Worm (Caenorhabditis elegans) whole organism, L4 larva: Measurements from ENCODE around the gene gcy-5.
A peak's percentile ranks its signal among the peaks of the same experiment; 100 is the strongest.

Experiments used
- F49E8.2 ChIP-seq: sonication (generic microtip); optimal IDR thresholded peaks from 2 replicates; lab custom pipeline; 2016; ENCODE audit warnings: missing compliant biosample characterization, mild to moderate bottlenecking, missing genetic modification characterization, borderline replicate concordance
- T20F7.1 ChIP-seq: fragments of 200-800 bp; sonication (Bioruptor generic); optimal IDR thresholded peaks from 2 replicates; lab custom pipeline; 2018; ENCODE audit warnings: mild to moderate bottlenecking, missing genetic modification characterization, missing compliant biosample characterization
- Y105C5A.15 ChIP-seq: fragments of 200-800 bp; sonication (Bioruptor generic); IDR thresholded peaks from 2 replicates; pipeline ENCODE4 v1.3.6; 2022; ENCODE audit warnings: missing genetic modification characterization, missing compliant biosample characterization
- Y48G9A.11 ChIP-seq: fragments of 200-800 bp; sonication (Bioruptor generic); IDR thresholded peaks from 2 replicates; pipeline ENCODE4 v1.3.6; 2022; ENCODE audit warnings: missing genetic modification reagents, missing genetic modification characterization, missing compliant biosample characterization
- Y5F2A.4 ChIP-seq: fragments of 200-800 bp; sonication (Bioruptor generic); optimal IDR thresholded peaks from 2 replicates; lab custom pipeline; 2018; ENCODE audit warnings: mild to moderate bottlenecking, missing genetic modification characterization, missing compliant biosample characterization
- aha-1 ChIP-seq: fragments of 150-350 bp; peaks from one replicate; lab custom pipeline; 2014; ENCODE audit warnings: missing biosample characterization, missing genetic modification characterization
- ces-1 ChIP-seq: fragments of 150-350 bp; sonication (generic microtip); optimal IDR thresholded peaks from 4 replicates; lab custom pipeline; 2014; ENCODE audit warnings: missing biosample characterization, missing genetic modification reagents, missing genetic modification characterization
- daf-12 ChIP-seq: fragments of 150-350 bp; optimal IDR thresholded peaks from 2 replicates; lab custom pipeline; 2014; ENCODE audit warnings: missing biosample characterization, missing genetic modification reagents, missing genetic modification characterization
- daf-16 ChIP-seq, 3 experiments: sonication (generic microtip); optimal IDR thresholded peaks; 2 replicates each; lab custom pipeline; 2016 to 2017; ENCODE audit warnings: missing genetic modification characterization in 3 of 3, missing genetic modification reagents in 3 of 3, mild to moderate bottlenecking in 2 of 3, missing compliant biosample characterization in 2 of 3, missing biosample characterization in 1 of 3, moderate library complexity in 1 of 3
- daf-8 ChIP-seq: fragments of 200-800 bp; sonication (Bioruptor generic); IDR thresholded peaks from 2 replicates; pipeline ENCODE4 v1.3.6; 2022; ENCODE audit warnings: missing genetic modification characterization, missing compliant biosample characterization
- dpl-1 ChIP-seq: fragments of 150-350 bp; optimal IDR thresholded peaks from 2 replicates; lab custom pipeline; 2014; ENCODE audit warnings: missing biosample characterization, missing genetic modification reagents, missing genetic modification characterization
- duxl-1 ChIP-seq: sonication (generic microtip); optimal IDR thresholded peaks from 2 replicates; lab custom pipeline; 2016; ENCODE audit warnings: mild to moderate bottlenecking, missing genetic modification characterization, moderate library complexity, missing compliant biosample characterization; ENCODE audit not compliant: poor library complexity
- dve-1 ChIP-seq: sonication (generic microtip); optimal IDR thresholded peaks from 2 replicates; lab custom pipeline; 2017; ENCODE audit warnings: antibody characterized with exemption, mild to moderate bottlenecking, missing genetic modification characterization, missing compliant biosample characterization; ENCODE audit not compliant: insufficient read depth
- fos-1 ChIP-seq: fragments of 150-350 bp; optimal IDR thresholded peaks from 2 replicates; lab custom pipeline; 2014; ENCODE audit warnings: missing biosample characterization, missing genetic modification characterization
- gei-8 ChIP-seq: fragments of 200-800 bp; sonication (Bioruptor generic); optimal IDR thresholded peaks from 2 replicates; lab custom pipeline; 2018; ENCODE audit warnings: mild to moderate bottlenecking, missing genetic modification characterization, missing compliant biosample characterization
- hlh-30 ChIP-seq: sonication (generic microtip); optimal IDR thresholded peaks from 2 replicates; lab custom pipeline; 2017; ENCODE audit warnings: antibody characterized with exemption, mild to moderate bottlenecking, missing genetic modification characterization, missing compliant biosample characterization; ENCODE audit not compliant: insufficient read depth
- jun-1 ChIP-seq: fragments of 150-350 bp; optimal IDR thresholded peaks from 2 replicates; lab custom pipeline; 2014; ENCODE audit warnings: missing biosample characterization, missing genetic modification reagents, missing genetic modification characterization
- lin-1 ChIP-seq: fragments of 200-800 bp; sonication (Bioruptor generic); IDR thresholded peaks from 2 replicates; pipeline ENCODE4 v1.3.6; 2022; ENCODE audit warnings: missing genetic modification reagents, missing genetic modification characterization, missing compliant biosample characterization
- lin-29 ChIP-seq: fragments of 200-800 bp; sonication (Bioruptor generic); IDR thresholded peaks from 2 replicates; pipeline ENCODE4 v1.3.6; 2022; ENCODE audit warnings: missing genetic modification reagents, missing genetic modification characterization, missing compliant biosample characterization
- lir-3 ChIP-seq: sonication (generic microtip); optimal IDR thresholded peaks from 2 replicates; lab custom pipeline; 2016; ENCODE audit warnings: mild to moderate bottlenecking, missing genetic modification characterization, missing compliant biosample characterization
- lsy-2 ChIP-seq, 2 experiments: fragments of 150-350 bp in 1 of 2; sonication (generic microtip) in 1 of 2; optimal IDR thresholded peaks; 2 replicates each; lab custom pipeline; 2014 to 2017; ENCODE audit warnings: missing biosample characterization in 2 of 2, missing genetic modification characterization in 2 of 2
- mes-2 ChIP-seq: sonication (generic microtip); optimal IDR thresholded peaks from 2 replicates; lab custom pipeline; 2016; ENCODE audit warnings: missing genotype, mild to moderate bottlenecking, missing genetic modification characterization, missing compliant biosample characterization; ENCODE audit not compliant: poor library complexity, severe bottlenecking
- mxl-3 ChIP-seq: fragments of 200-800 bp; sonication (Bioruptor generic); optimal IDR thresholded peaks from 2 replicates; lab custom pipeline; 2018; ENCODE audit warnings: mild to moderate bottlenecking, missing genetic modification characterization, missing compliant biosample characterization
- nhr-25 ChIP-seq: sonication (generic microtip); optimal IDR thresholded peaks from 2 replicates; lab custom pipeline; 2017; ENCODE audit warnings: missing genetic modification characterization, mild to moderate bottlenecking, missing compliant biosample characterization, antibody characterized with exemption, moderate library complexity, borderline replicate concordance; ENCODE audit not compliant: insufficient read depth
- nhr-6 ChIP-seq: fragments of 150-350 bp; optimal IDR thresholded peaks from 2 replicates; lab custom pipeline; 2014; ENCODE audit warnings: missing biosample characterization, missing genetic modification characterization
- spr-1 ChIP-seq: sonication (generic microtip); optimal IDR thresholded peaks from 2 replicates; lab custom pipeline; 2016; ENCODE audit warnings: mild to moderate bottlenecking, missing genetic modification characterization, missing compliant biosample characterization
- spr-3 ChIP-seq: fragments of 200-800 bp; sonication (Bioruptor generic); optimal IDR thresholded peaks from 2 replicates; lab custom pipeline; 2018; ENCODE audit warnings: mild to moderate bottlenecking, missing genetic modification characterization, missing compliant biosample characterization
- unc-62 ChIP-seq, 3 experiments: fragments of 150-350 bp in 1 of 3; sonication (generic microtip); optimal IDR thresholded peaks in 2 of 3; peaks in 1 of 3; 1 replicate in 1 of 3; 2 replicates in 2 of 3; lab custom pipeline; 2014 to 2017; ENCODE audit warnings: missing biosample characterization in 3 of 3, missing genetic modification characterization in 3 of 3, missing genetic modification reagents in 3 of 3, missing genotype in 1 of 3
- zip-2 ChIP-seq: fragments of 150-350 bp; optimal IDR thresholded peaks from 2 replicates; lab custom pipeline; 2014; ENCODE audit warnings: missing biosample characterization, missing genetic modification characterization

Gene gcy-5

DNA sequence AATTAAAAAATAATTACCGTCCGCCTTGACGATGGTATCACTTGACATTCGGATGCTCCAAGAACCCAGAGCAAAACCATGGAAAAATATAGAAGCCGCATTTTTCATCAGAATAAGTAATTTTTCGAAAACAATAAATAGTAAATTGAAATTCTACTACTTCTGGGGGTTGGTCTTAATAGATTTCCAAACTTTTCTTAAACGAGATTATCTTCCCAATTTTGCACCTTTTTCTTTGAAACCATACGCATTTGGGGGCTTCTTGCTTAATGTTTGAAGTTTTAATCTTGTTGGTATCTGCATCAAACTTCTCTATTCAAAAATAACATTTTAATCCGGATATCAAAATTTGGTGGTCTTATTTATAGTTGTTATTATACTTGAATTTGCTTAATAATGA is at the start of gene gcy-5:
Gene gcy-5, minus strand, starts transcription at position 101 of the 400 bp plus-strand sequence.
- TF ChIP-seq zip-2 (no peak), nhr-25 (tag; lab: Kevin White, UChicago) (no peak), dve-1 (no peak), ces-1 (GFP tag; lab: Kevin White, UChicago) (no peak), lir-3 (no peak), duxl-1 (tag; lab: Kevin White, UChicago) (no peak), Y105C5A.15 (GFP tag; lab: Robert Waterston, UW) (no peak), jun-1 (tag; lab: Kevin White, UChicago) (no peak), hlh-30 (tag; lab: Kevin White, UChicago) (no peak), lin-29 (GFP tag; lab: Robert Waterston, UW) (no peak), Y5F2A.4 (GFP tag; lab: Kevin White, UChicago) (no peak), nhr-6 (tag; lab: Kevin White, UChicago) (no peak)

DNA sequence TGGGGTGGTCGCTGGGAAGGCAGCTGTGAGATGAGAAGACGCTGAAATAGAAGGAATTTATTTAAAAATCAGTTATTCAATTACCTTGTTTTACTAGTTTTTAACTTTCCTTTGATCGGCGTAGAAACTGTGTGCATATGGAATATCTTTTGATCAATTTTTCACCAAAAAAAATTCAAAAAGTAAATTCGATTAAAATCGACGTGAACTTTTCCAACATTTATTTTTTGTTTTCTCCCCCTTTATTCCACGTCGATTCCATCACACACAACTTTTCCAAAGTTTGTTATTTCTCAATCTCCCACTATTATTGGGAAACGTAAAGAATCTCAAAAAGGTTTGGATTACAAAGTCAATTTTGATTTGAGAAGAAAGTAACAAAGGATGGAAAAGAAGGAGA is 44.5 kb upstream of the gcy-5 start, which contains the start of gene C07E3.4:
Gene C07E3.4, plus strand, starts transcription at position 301 of the 400 bp plus-strand sequence.
- TF ChIP-seq spr-3 (GFP tag; lab: Kevin White, UChicago) (no peak), unc-62 (GFP tag; optimal IDR thresholded peaks at IDR 0.05 in 1 of 2; lab: Kevin White, UChicago) (peak in 1 of 2 experiments; percentile 35), unc-62 (tag; optimal IDR thresholded peaks at IDR 0.05; lab: Kevin White, UChicago) (no peak), aha-1 (tag; lab: Kevin White, UChicago) (peak; percentile 27)

DNA sequence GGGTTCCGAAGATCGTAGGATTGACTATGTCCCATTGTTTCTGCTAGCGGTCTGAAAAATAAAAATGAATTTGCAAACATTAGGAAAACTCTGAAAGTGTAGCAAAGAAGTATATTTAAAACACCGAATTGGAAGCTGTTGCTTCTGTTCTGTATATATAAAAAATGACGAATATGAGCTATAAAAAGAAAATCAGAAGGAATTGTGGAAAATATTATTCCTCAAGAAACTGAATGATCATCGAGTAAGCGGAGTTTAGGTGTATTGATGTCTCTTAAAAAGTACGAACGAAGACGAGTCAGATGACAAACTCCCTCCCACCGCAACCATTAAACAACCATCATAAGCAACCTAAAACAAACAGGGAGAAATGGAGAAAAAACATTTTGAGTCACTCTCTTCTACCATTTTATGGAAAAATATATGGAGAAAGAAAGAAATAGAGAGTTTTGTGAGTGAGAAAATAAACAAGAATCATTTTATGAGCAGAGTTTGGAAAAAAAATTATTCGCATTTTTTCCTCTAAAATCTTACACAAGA is 41.5 kb upstream of the gcy-5 start, which contains the start of gene C07E3.3:
Gene C07E3.3, minus strand, starts transcription at position 51 of the 540 bp plus-strand sequence.
- TF ChIP-seq daf-16 (GFP tag; optimal IDR thresholded peaks at IDR 0.05; lab: Kevin White, UChicago) (no peak), daf-16 (tag; optimal IDR thresholded peaks at IDR 0.05; lab: Kevin White, UChicago) (peak; percentile 54), unc-62 (GFP tag; optimal IDR thresholded peaks at IDR 0.05 in 1 of 2; lab: Kevin White, UChicago) (peak in 1 of 2 experiments; percentile 20), unc-62 (tag; optimal IDR thresholded peaks at IDR 0.05; lab: Kevin White, UChicago) (no peak), F49E8.2 (no peak), lin-1 (GFP tag; lab: Robert Waterston, UW) (no peak)

DNA sequence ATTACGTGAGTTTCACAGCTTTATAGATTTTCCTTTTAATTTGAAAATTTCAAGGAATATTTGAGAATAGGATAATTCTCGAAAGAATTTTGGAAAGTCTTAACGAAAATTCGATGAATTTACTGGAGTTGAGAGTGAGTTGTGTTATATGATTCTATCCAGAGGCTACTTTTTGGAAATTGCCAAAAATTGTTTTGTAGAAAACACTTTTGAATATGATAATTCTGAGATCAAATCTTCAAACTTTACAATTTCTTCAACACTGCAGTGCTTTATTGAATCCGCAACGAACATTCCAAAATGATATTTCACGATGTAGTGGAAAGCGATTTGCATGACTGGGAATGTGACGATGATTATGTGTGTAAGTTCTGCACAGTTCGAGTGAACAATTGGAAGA is 35.9 kb upstream of the gcy-5 start, which contains the start of gene C07E3.8:
Gene C07E3.8, plus strand, starts transcription at position 301 of the 400 bp plus-strand sequence.
- TF ChIP-seq gei-8 (GFP tag; lab: Kevin White, UChicago) (no peak), zip-2 (no peak), lin-1 (GFP tag; lab: Robert Waterston, UW) (no peak), daf-12 (tag; lab: Kevin White, UChicago) (no peak), daf-8 (GFP tag; lab: Robert Waterston, UW) (no peak), daf-16 (GFP tag; optimal IDR thresholded peaks at IDR 0.05; lab: Kevin White, UChicago) (no peak), daf-16 (tag; optimal IDR thresholded peaks at IDR 0.05; lab: Kevin White, UChicago) (no peak)

DNA sequence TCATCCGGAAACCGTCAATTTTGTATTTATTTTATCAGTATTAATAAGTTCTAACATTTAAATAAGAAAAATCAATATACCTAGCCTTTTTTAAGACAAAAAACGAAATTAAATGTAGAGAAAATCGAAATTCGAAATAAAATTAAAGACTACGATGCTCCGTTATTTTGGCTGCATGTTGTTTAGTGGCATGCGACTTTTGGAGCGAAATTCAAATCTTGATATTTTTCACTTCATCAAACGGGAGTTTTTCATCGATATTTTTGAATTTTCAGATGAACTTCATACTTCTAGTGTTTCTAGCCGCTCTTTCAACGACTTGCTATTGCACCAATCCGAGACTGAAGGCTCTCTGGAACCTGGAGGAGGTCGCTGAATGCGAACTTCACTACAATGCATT is 34.5 kb upstream of the gcy-5 start, which contains the start of gene C07E3.9:
Gene C07E3.9, plus strand, starts transcription at position 270 of the 400 bp plus-strand sequence.
- TF ChIP-seq aha-1 (tag; lab: Kevin White, UChicago) (peak; percentile 91), mes-2 (tag; lab: Kevin White, UChicago) (peak; percentile 19), fos-1 (no peak), lsy-2 (tag; optimal IDR thresholded peaks at IDR 0.05; lab: Kevin White, UChicago) (no peak), dpl-1 (GFP tag; lab: Kevin White, UChicago) (peak; percentile 91), T20F7.1 (peak; percentile 94), Y48G9A.11 (GFP tag; lab: Robert Waterston, UW) (peak; percentile 65; the same call in 1 of the 2 replicates)
- TF ChIP-seq, all 104 proteins: peak for 5

DNA sequence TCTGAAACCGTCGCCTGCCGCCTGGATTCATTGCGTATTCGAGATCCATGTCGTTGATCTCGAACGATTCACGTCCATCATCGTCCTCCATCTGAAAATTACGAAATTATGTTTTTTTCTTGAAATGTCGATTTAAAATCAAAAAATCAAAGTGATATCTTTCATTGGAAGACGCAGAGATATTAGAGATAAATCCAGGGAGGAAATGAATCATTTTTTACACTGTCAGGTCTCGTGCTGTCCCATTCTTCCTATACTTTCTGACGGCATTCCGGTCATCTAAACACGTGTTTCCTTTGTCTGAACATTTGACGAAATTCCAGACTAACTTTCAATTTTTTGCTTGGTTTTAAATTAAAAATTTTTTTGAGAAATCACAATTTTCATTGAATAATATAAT is 33.9 kb upstream of the gcy-5 start, which contains the start of gene stip-1:
Gene stip-1, minus strand, starts transcription at position 98 of the 400 bp plus-strand sequence.
- TF ChIP-seq spr-1 (no peak), mxl-3 (GFP tag; lab: Kevin White, UChicago) (peak; percentile 25)
